Fruit fly (Drosophila melanogaster) whole organism, adult: ENCODE results near the gene CG31523.

Experiments
- CG12768 ChIP-seq: fragments of 200-800 bp; sonication (Bioruptor generic); optimal IDR thresholded peaks from 2 replicates; lab custom pipeline; 2017; ENCODE audit warnings: missing biosample characterization, missing genetic modification characterization, mild to moderate bottlenecking, moderate library complexity, missing genetic modification reagents
- CG14711 ChIP-seq: fragments of 200-800 bp; sonication (Bioruptor generic); optimal IDR thresholded peaks from 2 replicates; lab custom pipeline; 2018; ENCODE audit warnings: missing biosample characterization, mild to moderate bottlenecking, missing genetic modification characterization, moderate library complexity
- Clk ChIP-seq: fragments of 200-800 bp; sonication (Bioruptor generic); optimal IDR thresholded peaks from 2 replicates; lab custom pipeline; 2017; ENCODE audit warnings: missing biosample characterization, missing genetic modification characterization
- Mnt ChIP-seq: fragments of 200-800 bp; sonication (Bioruptor generic); optimal IDR thresholded peaks from 2 replicates; lab custom pipeline; 2016; ENCODE audit warnings: missing biosample characterization, mild to moderate bottlenecking, missing genetic modification characterization
- cic ChIP-seq: fragments of 200-800 bp; sonication (Bioruptor generic); optimal IDR thresholded peaks from 2 replicates; lab custom pipeline; 2017; ENCODE audit warnings: missing biosample characterization, mild to moderate bottlenecking, missing genetic modification characterization, moderate library complexity
- toe ChIP-seq: fragments of 200-800 bp; sonication (Bioruptor generic); optimal IDR thresholded peaks from 2 replicates; lab custom pipeline; 2016; ENCODE audit warnings: missing biosample characterization, missing genetic modification characterization

CG31523 gene

DNA sequence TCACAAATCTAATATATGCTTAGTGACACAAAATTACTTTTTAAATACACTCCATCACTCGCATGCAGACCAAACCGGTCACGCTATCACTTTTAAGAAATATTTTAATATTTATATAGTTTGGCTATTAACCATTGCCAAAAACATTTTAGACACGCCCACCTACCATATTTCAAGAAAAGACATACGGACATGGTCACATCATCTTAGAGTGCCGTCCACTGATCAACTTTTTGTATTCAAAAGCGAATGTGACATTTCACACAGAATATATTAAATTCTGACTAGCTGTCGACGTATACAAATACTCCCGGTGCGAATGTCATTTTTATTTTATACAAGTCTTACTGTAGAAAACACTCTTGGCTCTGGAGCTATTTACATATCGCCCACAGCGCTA, 62.9 kb downstream of the CG31523 start, which contains the start of gene CG31528:
Gene CG31528 (plus strand): TSS at position 301 of the 400 bp plus-strand sequence.
- no peak for TF ChIP-seq CG12768 (GFP tag; lab: Kevin White, UChicago)
- no peak for TF ChIP-seq CG14711
- TF ChIP-seq toe (GFP tag; lab: Kevin White, UChicago), result no peak
- no peak for TF ChIP-seq Clk (GFP tag; lab: Kevin White, UChicago)
- no peak for TF ChIP-seq Mnt
- TF ChIP-seq cic (GFP tag; lab: Kevin White, UChicago), result no peak
